Fruit fly (Drosophila melanogaster) whole organism, adult: ENCODE data around the gene CG34282.

Experiments used
- CG11617 ChIP-seq: fragments of 200-800 bp; sonication (Bioruptor generic); optimal IDR thresholded peaks from 2 replicates; lab custom pipeline; 2017; ENCODE audit warnings: mild to moderate bottlenecking, missing biosample characterization, missing genetic modification reagents, missing genetic modification characterization
- CG12768 ChIP-seq: fragments of 200-800 bp; sonication (Bioruptor generic); optimal IDR thresholded peaks from 2 replicates; lab custom pipeline; 2017; ENCODE audit warnings: missing biosample characterization, missing genetic modification characterization, mild to moderate bottlenecking, moderate library complexity, missing genetic modification reagents
- CG14711 ChIP-seq: fragments of 200-800 bp; sonication (Bioruptor generic); optimal IDR thresholded peaks from 2 replicates; lab custom pipeline; 2018; ENCODE audit warnings: missing biosample characterization, mild to moderate bottlenecking, missing genetic modification characterization, moderate library complexity
- CG1620 ChIP-seq: fragments of 200-800 bp; sonication (Bioruptor generic); optimal IDR thresholded peaks from 2 replicates; lab custom pipeline; 2016; ENCODE audit warnings: missing biosample characterization, missing genetic modification characterization
- CG33017 ChIP-seq: fragments of 200-800 bp; sonication (Bioruptor generic); optimal IDR thresholded peaks from 2 replicates; lab custom pipeline; 2018; ENCODE audit warnings: missing biosample characterization, mild to moderate bottlenecking, missing genetic modification characterization, moderate library complexity
- CG5204 ChIP-seq: fragments of 200-800 bp; sonication (Bioruptor generic); optimal IDR thresholded peaks from 2 replicates; lab custom pipeline; 2016; ENCODE audit warnings: missing biosample characterization, missing genetic modification characterization
- CG7045 ChIP-seq: fragments of 200-800 bp; sonication (Bioruptor generic); optimal IDR thresholded peaks from 2 replicates; lab custom pipeline; 2017; ENCODE audit warnings: missing biosample characterization, mild to moderate bottlenecking, missing genetic modification characterization
- CG7101 ChIP-seq: fragments of 200-800 bp; sonication (Bioruptor generic); optimal IDR thresholded peaks from 2 replicates; lab custom pipeline; 2018; ENCODE audit warnings: missing biosample characterization, mild to moderate bottlenecking, missing genetic modification characterization, moderate library complexity
- Clk ChIP-seq: fragments of 200-800 bp; sonication (Bioruptor generic); optimal IDR thresholded peaks from 2 replicates; lab custom pipeline; 2017; ENCODE audit warnings: missing biosample characterization, missing genetic modification characterization
- Crg-1 ChIP-seq: fragments of 200-800 bp; sonication (Bioruptor generic); optimal IDR thresholded peaks from 2 replicates; lab custom pipeline; 2016; ENCODE audit warnings: missing biosample characterization, missing genetic modification characterization
- Hr96 ChIP-seq: fragments of 200-800 bp; sonication (Bioruptor generic); optimal IDR thresholded peaks from 2 replicates; lab custom pipeline; 2016; ENCODE audit warnings: missing biosample characterization, missing genetic modification characterization
- Mnt ChIP-seq: fragments of 200-800 bp; sonication (Bioruptor generic); optimal IDR thresholded peaks from 2 replicates; lab custom pipeline; 2016; ENCODE audit warnings: missing biosample characterization, mild to moderate bottlenecking, missing genetic modification characterization
- bab1 ChIP-seq: fragments of 200-800 bp; sonication (Bioruptor generic); optimal IDR thresholded peaks from 3 replicates; lab custom pipeline; 2019; ENCODE audit warnings: missing biosample characterization, mild to moderate bottlenecking, missing genetic modification characterization, moderate library complexity
- cic ChIP-seq: fragments of 200-800 bp; sonication (Bioruptor generic); optimal IDR thresholded peaks from 2 replicates; lab custom pipeline; 2017; ENCODE audit warnings: missing biosample characterization, mild to moderate bottlenecking, missing genetic modification characterization, moderate library complexity
- cnc ChIP-seq, 2 experiments: fragments of >200 bp; optimal IDR thresholded peaks; 2 replicates each; lab custom pipeline; 2017
- kay ChIP-seq: fragments of 200-800 bp; sonication (Bioruptor generic); peaks from one replicate; lab custom pipeline; 2016; ENCODE audit warnings: missing biosample characterization, missing genetic modification characterization, borderline replicate concordance
- ovo ChIP-seq: fragments of 200-800 bp; sonication (Bioruptor generic); optimal IDR thresholded peaks from 2 replicates; lab custom pipeline; 2016; ENCODE audit warnings: missing biosample characterization, missing genetic modification characterization
- pad ChIP-seq: fragments of 200-800 bp; sonication (Bioruptor generic); optimal IDR thresholded peaks from 3 replicates; lab custom pipeline; 2017; ENCODE audit warnings: missing biosample characterization, missing genetic modification characterization, mild to moderate bottlenecking, moderate library complexity, missing genetic modification reagents
- tj ChIP-seq: fragments of 200-800 bp; sonication (Bioruptor generic); optimal IDR thresholded peaks from 3 replicates; lab custom pipeline; 2017; ENCODE audit warnings: missing biosample characterization, mild to moderate bottlenecking, missing genetic modification characterization, moderate library complexity
- toe ChIP-seq: fragments of 200-800 bp; sonication (Bioruptor generic); optimal IDR thresholded peaks from 2 replicates; lab custom pipeline; 2016; ENCODE audit warnings: missing biosample characterization, missing genetic modification characterization

The CG34282 gene

dm6 chr3R:18681054-18681453 is 14.0 kb upstream of the CG34282 start:
- TF ChIP-seq toe (GFP tag; lab: Kevin White, UChicago) (no peak), tj (no peak), pad (no peak), Clk (GFP tag; lab: Kevin White, UChicago) (no peak), CG7101 (no peak), Mnt (GFP tag; lab: Kevin White, UChicago) (no peak), CG33017 (tag; lab: Kevin White, UChicago) (no peak)

dm6 chr3R:18692619-18693018 is 2.4 kb upstream of the CG34282 start, which contains the start of gene Muc91C:
Gene Muc91C (minus strand): TSS chr3R:18692719.
- TF ChIP-seq CG1620, result no peak
- no peak for TF ChIP-seq tj
- TF ChIP-seq pad, result no peak
- TF ChIP-seq Mnt (GFP tag; lab: Kevin White, UChicago), result no peak
- TF ChIP-seq CG7045, result no peak
- no peak for TF ChIP-seq Hr96 (GFP tag; lab: Kevin White, UChicago)
- TF ChIP-seq CG12768 (GFP tag; lab: Kevin White, UChicago), result no peak
- TF ChIP-seq Crg-1, result no peak

dm6 chr3R:18693611-18694010 is 1.4 kb upstream of the CG34282 start, which contains the start of gene CG14300:
Gene CG14300 (minus strand): TSS chr3R:18693711.
- no peak for TF ChIP-seq CG14711
- no peak for TF ChIP-seq kay (GFP tag; lab: Kevin White, UChicago)
- TF ChIP-seq ovo (GFP tag; lab: Kevin White, UChicago), result no peak
- TF ChIP-seq Clk (GFP tag; lab: Kevin White, UChicago), result no peak
- no peak for TF ChIP-seq CG1620

- TF ChIP-seq ovo (GFP tag; lab: Kevin White, UChicago) (no peak), pad (peak; percentile 93)
These were observed 4.0 kb downstream of the CG34282 start for dm6 chr3R:18698855-18699569.

- TF ChIP-seq cnc (optimal IDR thresholded peaks at IDR 0.05; lab: Kevin White, UChicago) (no peak), ovo (GFP tag; lab: Kevin White, UChicago) (no peak), CG33017 (tag; lab: Kevin White, UChicago) (no peak), Crg-1 (no peak), CG1620 (no peak), kay (GFP tag; lab: Kevin White, UChicago) (no peak), cic (GFP tag; lab: Kevin White, UChicago) (no peak), bab1 (GFP tag; lab: Kevin White, UChicago) (no peak), CG5204 (GFP tag; lab: Kevin White, UChicago) (no peak), toe (GFP tag; lab: Kevin White, UChicago) (no peak), Mnt (GFP tag; lab: Kevin White, UChicago) (no peak), CG12768 (GFP tag; lab: Kevin White, UChicago) (no peak), CG7101 (no peak), Hr96 (GFP tag; lab: Kevin White, UChicago) (no peak), CG11617 (GFP tag; lab: Kevin White, UChicago) (no peak), CG14711 (no peak), pad (no peak), tj (no peak)
These were observed 8.5 kb downstream of the CG34282 start for dm6 chr3R:18703514-18703913.

- TF ChIP-seq kay (GFP tag; lab: Kevin White, UChicago), result no peak
- peak; percentile 77 for TF ChIP-seq pad
These were observed 10.1 kb downstream of the CG34282 start, which contains the start of the genes ChAT and VAChT for dm6 chr3R:18705150-18705549. Gene ChAT (plus strand): TSS chr3R:18705501. Gene VAChT (plus strand): TSS chr3R:18705501.

dm6 chr3R:18706289-18706688 is 11.2 kb downstream of the CG34282 start:
- TF ChIP-seq Mnt (GFP tag; lab: Kevin White, UChicago) (no peak), ovo (GFP tag; lab: Kevin White, UChicago) (no peak), CG5204 (GFP tag; lab: Kevin White, UChicago) (no peak), CG14711 (no peak), CG33017 (tag; lab: Kevin White, UChicago) (no peak), cnc (optimal IDR thresholded peaks at IDR 0.05; lab: Kevin White, UChicago) (no peak), CG7101 (no peak), CG12768 (GFP tag; lab: Kevin White, UChicago) (no peak), toe (GFP tag; lab: Kevin White, UChicago) (no peak), pad (no peak), kay (GFP tag; lab: Kevin White, UChicago) (no peak)

dm6 chr3R:18707492-18707891 is 12.4 kb downstream of the CG34282 start:
- TF ChIP-seq CG14711 (no peak), CG7045 (no peak), CG5204 (GFP tag; lab: Kevin White, UChicago) (no peak), Mnt (GFP tag; lab: Kevin White, UChicago) (no peak), cic (GFP tag; lab: Kevin White, UChicago) (no peak), pad (no peak), CG1620 (no peak), CG12768 (GFP tag; lab: Kevin White, UChicago) (no peak), CG7101 (no peak), tj (no peak), Hr96 (GFP tag; lab: Kevin White, UChicago) (no peak), cnc (optimal IDR thresholded peaks at IDR 0.05; lab: Kevin White, UChicago) (no peak), CG33017 (tag; lab: Kevin White, UChicago) (no peak), bab1 (GFP tag; lab: Kevin White, UChicago) (no peak), kay (GFP tag; lab: Kevin White, UChicago) (no peak), Clk (GFP tag; lab: Kevin White, UChicago) (no peak), CG11617 (GFP tag; lab: Kevin White, UChicago) (no peak)
